Worm (Caenorhabditis elegans) whole organism, L4/young adult: ENCODE data around the gene Y116A8C.37.

Experiments used
- W03F9.2 ChIP-seq: fragments of 150-350 bp; optimal IDR thresholded peaks from 2 replicates; lab custom pipeline; 2014; ENCODE audit warnings: missing biosample characterization, missing genetic modification characterization
- dao-5 ChIP-seq: sonication (generic microtip); optimal IDR thresholded peaks from 2 replicates; lab custom pipeline; 2016; ENCODE audit warnings: missing genotype, missing genetic modification characterization, moderate library complexity, missing compliant biosample characterization

- TF ChIP-seq dao-5 (no peak), W03F9.2 (tag; lab: Kevin White, UChicago) (no peak)
These were observed 37.2 kb downstream of the Y116A8C.37 start, which contains the start of gene Y116A8C.29 for ce11 chrIV:17093701-17094100.
